Worm (Caenorhabditis elegans) whole organism, early embryonic: ENCODE measurements around the gene T02C5.1.
A peak's percentile ranks its signal among the peaks of the same experiment; 100 is the strongest.

Experiments used
- B0310.2 ChIP-seq: sonication (generic microtip); optimal IDR thresholded peaks from 2 replicates; lab custom pipeline; 2016; ENCODE audit warnings: mild to moderate bottlenecking, missing genetic modification characterization, missing compliant biosample characterization
- F13C5.2 ChIP-seq: sonication (generic microtip); optimal IDR thresholded peaks from 2 replicates; lab custom pipeline; 2017; ENCODE audit warnings: mild to moderate bottlenecking, missing genetic modification characterization, inconsistent platforms, missing compliant biosample characterization
- aly-1 ChIP-seq: sonication (generic microtip); optimal IDR thresholded peaks from 2 replicates; lab custom pipeline; 2016; ENCODE audit warnings: missing genetic modification characterization, missing compliant biosample characterization
- ama-1 ChIP-seq: fragments of 150-350 bp; optimal IDR thresholded peaks from 2 replicates; lab custom pipeline; 2014
- ceh-13 ChIP-seq: fragments of 200-800 bp; sonication (Bioruptor generic); optimal IDR thresholded peaks from 2 replicates; lab custom pipeline; 2018; ENCODE audit warnings: mild to moderate bottlenecking, missing genetic modification characterization, missing compliant biosample characterization
- ceh-36 ChIP-seq: sonication (generic microtip); optimal IDR thresholded peaks from 2 replicates; lab custom pipeline; 2016; ENCODE audit warnings: missing genetic modification characterization, inconsistent platforms, missing compliant biosample characterization
- ets-7 ChIP-seq: sonication (generic microtip); optimal IDR thresholded peaks from 2 replicates; lab custom pipeline; 2016; ENCODE audit warnings: missing genotype, missing genetic modification characterization, missing compliant biosample characterization
- flt-1 ChIP-seq: fragments of 200-800 bp; sonication (Bioruptor generic); IDR thresholded peaks from 2 replicates; pipeline ENCODE4 v1.3.6; 2022; ENCODE audit warnings: missing genetic modification characterization, missing compliant biosample characterization
- hmbx-1 ChIP-seq: sonication (generic microtip); optimal IDR thresholded peaks from 2 replicates; lab custom pipeline; 2016; ENCODE audit warnings: mild to moderate bottlenecking, missing genetic modification characterization, missing compliant biosample characterization
- hmg-4 ChIP-seq: fragments of 200-800 bp; sonication (Bioruptor generic); optimal IDR thresholded peaks from 2 replicates; lab custom pipeline; 2018; ENCODE audit warnings: mild to moderate bottlenecking, missing genetic modification characterization, missing compliant biosample characterization
- hnd-1 ChIP-seq: sonication (generic microtip); optimal IDR thresholded peaks from 2 replicates; lab custom pipeline; 2016; ENCODE audit warnings: missing genetic modification characterization, missing compliant biosample characterization
- pes-1 ChIP-seq: fragments of 200-800 bp; sonication (Bioruptor generic); IDR thresholded peaks from 2 replicates; pipeline ENCODE4 v1.3.6; 2022; ENCODE audit warnings: missing genetic modification reagents, missing genetic modification characterization, missing compliant biosample characterization
- scrt-1 ChIP-seq: fragments of 200-800 bp; sonication (Bioruptor generic); IDR thresholded peaks from 2 replicates; pipeline ENCODE4 v1.3.6; 2022; ENCODE audit warnings: missing genetic modification characterization, missing compliant biosample characterization
- sea-1 ChIP-seq: fragments of 200-800 bp; sonication (Bioruptor generic); conservative IDR thresholded peaks from 2 replicates; pipeline ENCODE4 v1.3.6; 2022; ENCODE audit warnings: missing genetic modification characterization, missing compliant biosample characterization
- tbx-11 ChIP-seq: fragments of 200-800 bp; sonication (Bioruptor generic); IDR thresholded peaks from 2 replicates; pipeline ENCODE4 v1.3.6; 2022; ENCODE audit warnings: missing genetic modification characterization, missing compliant biosample characterization
- tbx-37 ChIP-seq: fragments of 200-800 bp; sonication (Bioruptor generic); conservative IDR thresholded peaks from 2 replicates; pipeline ENCODE4 v1.3.6; 2022; ENCODE audit warnings: missing genetic modification reagents, missing genetic modification characterization, missing compliant biosample characterization
- tra-4 ChIP-seq: sonication (generic microtip); optimal IDR thresholded peaks from 2 replicates; lab custom pipeline; 2017; ENCODE audit warnings: missing genetic modification characterization, missing compliant biosample characterization

T02C5.1 gene

DNA sequence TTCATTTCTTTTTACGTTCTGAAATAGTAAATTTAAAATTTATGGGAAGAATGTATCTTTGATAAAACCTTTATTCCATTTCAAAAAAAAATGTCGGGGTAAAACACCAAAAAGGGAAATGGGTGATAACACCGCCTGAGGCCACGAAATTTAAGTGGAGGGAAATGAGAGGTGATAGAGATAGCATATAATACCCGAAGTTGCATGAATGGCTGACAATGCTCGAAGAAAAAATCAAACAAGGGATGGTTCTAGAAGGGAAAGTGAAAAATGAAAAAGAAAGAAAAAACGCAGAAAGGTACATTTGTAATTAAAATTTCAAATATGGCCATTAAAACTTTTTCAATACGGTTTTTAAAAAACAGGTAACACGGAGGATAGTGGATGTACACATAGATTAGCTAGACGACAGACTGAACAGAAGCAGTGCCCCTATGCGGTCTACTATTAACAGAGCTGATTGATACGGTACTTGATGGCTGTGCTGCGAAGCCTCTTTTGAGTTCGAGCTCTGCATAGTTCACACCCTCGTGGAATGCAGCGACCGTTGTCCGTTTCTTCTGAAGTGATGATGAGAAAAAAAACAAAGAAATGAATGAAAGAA lies 3.6 kb downstream of the T02C5.1 start:
- no peak for TF ChIP-seq B0310.2 (tag; lab: Kevin White, UChicago)
- no peak for TF ChIP-seq hmbx-1 (tag; lab: Kevin White, UChicago)

ce11 chrX:2700649-2701048 lies 5.9 kb downstream of the T02C5.1 start:
- TF ChIP-seq tbx-11 (no peak), ama-1 (lab: Kevin White, UChicago) (peak; percentile 7), ets-7 (no peak), hnd-1 (tag; lab: Kevin White, UChicago) (no peak), pes-1 (no peak; the same call in 1 of the 2 replicates), hmg-4 (GFP tag; lab: Kevin White, UChicago) (peak; percentile 52)

DNA sequence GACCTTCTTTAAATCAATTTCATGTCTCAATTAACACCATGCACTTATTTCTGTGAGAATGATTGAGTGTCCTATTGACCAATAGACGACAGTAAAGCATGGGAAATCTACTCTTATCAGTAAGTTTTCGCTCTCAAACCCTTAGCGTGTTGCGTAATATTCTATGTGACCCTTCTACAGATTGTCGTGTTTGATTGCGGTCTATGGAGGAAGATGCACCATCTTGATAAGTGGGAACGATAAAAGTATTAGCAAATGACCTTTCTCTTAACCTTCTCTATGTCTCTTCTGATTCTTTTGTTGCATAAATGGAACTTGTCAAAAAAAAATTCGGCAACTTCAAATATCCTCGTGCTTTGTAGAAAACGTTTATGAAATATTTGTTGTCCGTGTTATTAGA lies 9.2 kb downstream of the T02C5.1 start:
- TF ChIP-seq pes-1 = no peak
- no peak for TF ChIP-seq tra-4 (tag; lab: Kevin White, UChicago)
- no peak for TF ChIP-seq aly-1
- TF ChIP-seq ceh-36 (tag; lab: Kevin White, UChicago) = no peak
- no peak for TF ChIP-seq hnd-1 (tag; lab: Kevin White, UChicago)
- no peak for TF ChIP-seq hmbx-1 (tag; lab: Kevin White, UChicago)
- TF ChIP-seq scrt-1 (GFP tag; lab: Robert Waterston, UW) = no peak
- TF ChIP-seq ama-1 (lab: Kevin White, UChicago) = no peak
- TF ChIP-seq tbx-37 (GFP tag; lab: Robert Waterston, UW) = no peak
- no peak for TF ChIP-seq flt-1 (GFP tag; lab: Robert Waterston, UW)
- TF ChIP-seq ceh-13 (GFP tag; lab: Kevin White, UChicago) = no peak
- TF ChIP-seq ets-7 = no peak
- no peak for TF ChIP-seq hmg-4 (GFP tag; lab: Kevin White, UChicago)
- TF ChIP-seq sea-1 (GFP tag; lab: Robert Waterston, UW) = no peak
- TF ChIP-seq F13C5.2 (tag; lab: Kevin White, UChicago) = no peak
- no peak for TF ChIP-seq tbx-11
- TF ChIP-seq B0310.2 (tag; lab: Kevin White, UChicago) = no peak

ce11 chrX:2704768-2705486 lies 10.2 kb downstream of the T02C5.1 start:
- peak; percentile 82 for TF ChIP-seq ceh-36 (tag; lab: Kevin White, UChicago)
- TF ChIP-seq ets-7 = no peak

- TF ChIP-seq tbx-37 (GFP tag; lab: Robert Waterston, UW) (no peak), hmg-4 (GFP tag; lab: Kevin White, UChicago) (peak; percentile 76), flt-1 (GFP tag; lab: Robert Waterston, UW) (no peak), ama-1 (lab: Kevin White, UChicago) (no peak), pes-1 (no peak), tbx-11 (no peak), hmbx-1 (tag; lab: Kevin White, UChicago) (no peak), sea-1 (GFP tag; lab: Robert Waterston, UW) (no peak), F13C5.2 (tag; lab: Kevin White, UChicago) (peak; percentile 21), B0310.2 (tag; lab: Kevin White, UChicago) (peak; percentile 20), hnd-1 (tag; lab: Kevin White, UChicago) (no peak), tra-4 (tag; lab: Kevin White, UChicago) (no peak), ets-7 (no peak), scrt-1 (GFP tag; lab: Robert Waterston, UW) (no peak), ceh-13 (GFP tag; lab: Kevin White, UChicago) (no peak), ceh-36 (tag; lab: Kevin White, UChicago) (no peak)
These were observed 11.2 kb downstream of the T02C5.1 start, which contains the start of gene igcm-3 for ce11 chrX:2705809-2706378. Gene igcm-3, minus strand, starts transcription at chrX:2705859.

DNA sequence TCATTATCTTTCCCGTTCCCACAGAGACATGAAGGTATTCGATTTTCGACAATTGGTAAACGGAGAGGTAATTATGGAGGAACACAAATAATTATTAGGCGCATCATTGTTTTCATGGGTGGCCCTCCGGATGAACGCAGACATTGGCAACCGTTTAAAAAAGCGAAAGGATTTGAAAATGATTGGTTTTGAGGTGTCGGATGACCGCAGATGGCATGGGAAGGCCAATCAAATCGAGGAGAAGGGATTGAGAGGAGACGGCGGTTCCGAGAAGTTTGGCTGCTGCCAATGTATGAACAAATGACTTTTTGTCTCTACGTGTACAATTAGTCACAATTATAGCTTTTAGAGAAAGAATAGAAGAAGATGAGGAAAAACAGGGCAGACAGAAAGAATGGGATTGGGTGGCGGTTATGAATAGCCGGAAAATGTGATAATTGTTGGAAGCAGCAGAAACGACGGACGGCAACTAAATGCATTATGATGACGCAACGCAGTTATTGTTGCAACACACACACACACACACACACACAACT lies 12.8 kb downstream of the T02C5.1 start:
- TF ChIP-seq ets-7 = peak; percentile 32
- TF ChIP-seq tra-4 (tag; lab: Kevin White, UChicago) = no peak

ce11 chrX:2709183-2709582 lies 14.5 kb downstream of the T02C5.1 start:
- TF ChIP-seq sea-1 (GFP tag; lab: Robert Waterston, UW) (no peak), ceh-13 (GFP tag; lab: Kevin White, UChicago) (no peak), flt-1 (GFP tag; lab: Robert Waterston, UW) (no peak), ets-7 (no peak), scrt-1 (GFP tag; lab: Robert Waterston, UW) (no peak), hmbx-1 (tag; lab: Kevin White, UChicago) (no peak), tbx-11 (no peak), B0310.2 (tag; lab: Kevin White, UChicago) (no peak), ceh-36 (tag; lab: Kevin White, UChicago) (no peak), aly-1 (no peak), ama-1 (lab: Kevin White, UChicago) (no peak), tbx-37 (GFP tag; lab: Robert Waterston, UW) (no peak), hnd-1 (tag; lab: Kevin White, UChicago) (no peak), hmg-4 (GFP tag; lab: Kevin White, UChicago) (no peak), F13C5.2 (tag; lab: Kevin White, UChicago) (no peak), tra-4 (tag; lab: Kevin White, UChicago) (no peak), pes-1 (no peak)
